Fruit fly (Drosophila melanogaster): ENCODE results near the gene Ppt1.

Gene Ppt1

dm6 chrX:8709234-8709843, 19.3 kb upstream of the Ppt1 start, which contains the start of gene Hexo2:
Hexo2 (plus strand) TSS chrX:8709652.
- TF ChIP-seq ttk (optimal IDR thresholded peaks at IDR 0.05): no peak
- no peak for TF ChIP-seq insv (optimal IDR thresholded peaks at IDR 0.05)

- TF ChIP-seq psq (optimal IDR thresholded peaks at IDR 0.05) (no peak), insv (optimal IDR thresholded peaks at IDR 0.05) (no peak), Myc (optimal IDR thresholded peaks at IDR 0.05) (no peak), ttk (optimal IDR thresholded peaks at IDR 0.05) (no peak), Sin3A (optimal IDR thresholded peaks at IDR 0.05) (no peak), h (optimal IDR thresholded peaks at IDR 0.05) (no peak)
Observed at dm6 chrX:8696106-8696595, 6.1 kb upstream of the Ppt1 start.

- no peak for TF ChIP-seq Sin3A (optimal IDR thresholded peaks at IDR 0.05)
- no peak for TF ChIP-seq Myc (optimal IDR thresholded peaks at IDR 0.05)
- no peak for TF ChIP-seq insv (optimal IDR thresholded peaks at IDR 0.05)
- TF ChIP-seq h (optimal IDR thresholded peaks at IDR 0.05): no peak
- no peak for TF ChIP-seq ttk (optimal IDR thresholded peaks at IDR 0.05)
- no peak for TF ChIP-seq psq (optimal IDR thresholded peaks at IDR 0.05)
Observed at dm6 chrX:8694823-8695492, 4.9 kb upstream of the Ppt1 start.

- TF ChIP-seq Sin3A (optimal IDR thresholded peaks at IDR 0.05) (no peak), Myc (optimal IDR thresholded peaks at IDR 0.05) (no peak), psq (optimal IDR thresholded peaks at IDR 0.05) (no peak), h (optimal IDR thresholded peaks at IDR 0.05) (no peak)
Observed at dm6 chrX:8694066-8694822, 4.2 kb upstream of the Ppt1 start.

dm6 chrX:8693520-8693919, 3.5 kb upstream of the Ppt1 start, which contains the start of gene CG11294:
CG11294 (minus strand) TSS chrX:8693620.
- TF ChIP-seq insv (optimal IDR thresholded peaks at IDR 0.05): no peak
- no peak for TF ChIP-seq psq (optimal IDR thresholded peaks at IDR 0.05)
- TF ChIP-seq Sin3A (optimal IDR thresholded peaks at IDR 0.05): no peak
- TF ChIP-seq ttk (optimal IDR thresholded peaks at IDR 0.05): no peak
- TF ChIP-seq Myc (optimal IDR thresholded peaks at IDR 0.05): no peak
- TF ChIP-seq h (optimal IDR thresholded peaks at IDR 0.05): no peak

dm6 chrX:8685394-8685793, 4.6 kb downstream of the Ppt1 start:
- TF ChIP-seq Myc (optimal IDR thresholded peaks at IDR 0.05) (no peak), psq (optimal IDR thresholded peaks at IDR 0.05) (no peak), insv (optimal IDR thresholded peaks at IDR 0.05) (no peak), h (optimal IDR thresholded peaks at IDR 0.05) (no peak), Sin3A (optimal IDR thresholded peaks at IDR 0.05) (no peak), ttk (optimal IDR thresholded peaks at IDR 0.05) (no peak)

dm6 chrX:8681822-8682632, 8.0 kb downstream of the Ppt1 start:
- TF ChIP-seq Sin3A (optimal IDR thresholded peaks at IDR 0.05): no peak
- TF ChIP-seq Myc (optimal IDR thresholded peaks at IDR 0.05): no peak
- no peak for TF ChIP-seq h (optimal IDR thresholded peaks at IDR 0.05)
- no peak for TF ChIP-seq psq (optimal IDR thresholded peaks at IDR 0.05)
- no peak for TF ChIP-seq ttk (optimal IDR thresholded peaks at IDR 0.05)
- TF ChIP-seq insv (optimal IDR thresholded peaks at IDR 0.05): no peak

- no peak for TF ChIP-seq psq (optimal IDR thresholded peaks at IDR 0.05)
- TF ChIP-seq Sin3A (optimal IDR thresholded peaks at IDR 0.05): no peak
- no peak for TF ChIP-seq Myc (optimal IDR thresholded peaks at IDR 0.05)
- TF ChIP-seq ttk (optimal IDR thresholded peaks at IDR 0.05): no peak
- TF ChIP-seq h (optimal IDR thresholded peaks at IDR 0.05): no peak
- TF ChIP-seq insv (optimal IDR thresholded peaks at IDR 0.05): no peak
Observed at dm6 chrX:8681189-8681821, 8.7 kb downstream of the Ppt1 start, which contains the start of gene CAH3. CAH3 (plus strand) TSS chrX:8681252.

- TF ChIP-seq insv (optimal IDR thresholded peaks at IDR 0.05) (no peak), Sin3A (optimal IDR thresholded peaks at IDR 0.05) (no peak), h (optimal IDR thresholded peaks at IDR 0.05) (no peak), psq (optimal IDR thresholded peaks at IDR 0.05) (no peak), Myc (optimal IDR thresholded peaks at IDR 0.05) (no peak), ttk (optimal IDR thresholded peaks at IDR 0.05) (no peak)
Observed at dm6 chrX:8677434-8677833, 12.6 kb downstream of the Ppt1 start.

- TF ChIP-seq ttk (optimal IDR thresholded peaks at IDR 0.05): no peak
- no peak for TF ChIP-seq h (optimal IDR thresholded peaks at IDR 0.05)
Observed at dm6 chrX:8676631-8677224, 13.3 kb downstream of the Ppt1 start, which contains the start of gene Rubicon. Rubicon (plus strand) TSS chrX:8677063.

Measured in Kc167 (cell line).